Worm (Caenorhabditis elegans) whole organism, midembryonic: ENCODE measurements around the gene T10C6.10.

Experiments
- T22C8.4 ChIP-seq: fragments of 200-800 bp; sonication (Bioruptor generic); IDR thresholded peaks from 2 replicates; pipeline ENCODE4 v1.3.6; 2022; ENCODE audit warnings: missing genetic modification characterization, missing compliant biosample characterization
- cog-1 ChIP-seq: sonication (generic microtip); optimal IDR thresholded peaks from 2 replicates; lab custom pipeline; 2016; ENCODE audit warnings: missing genetic modification characterization, missing compliant biosample characterization
- flt-1 ChIP-seq: fragments of 200-800 bp; sonication (Bioruptor generic); IDR thresholded peaks from 2 replicates; pipeline ENCODE4 v1.3.6; 2022; ENCODE audit warnings: missing genetic modification characterization, missing compliant biosample characterization
- klf-2 ChIP-seq: fragments of 200-800 bp; sonication (Bioruptor generic); conservative IDR thresholded peaks from 2 replicates; pipeline ENCODE4 v1.3.6; 2022; ENCODE audit warnings: missing genetic modification reagents, missing genetic modification characterization, missing compliant biosample characterization
- med-1 ChIP-seq: sonication (generic microtip); optimal IDR thresholded peaks from 2 replicates; lab custom pipeline; 2017; ENCODE audit warnings: missing genetic modification characterization, mild to moderate bottlenecking, missing compliant biosample characterization, antibody characterized with exemption, missing genetic modification reagents; ENCODE audit not compliant: insufficient read depth
- ref-1 ChIP-seq: fragments of 200-800 bp; sonication (Bioruptor generic); conservative IDR thresholded peaks from 2 replicates; pipeline ENCODE4 v1.3.6; 2022; ENCODE audit warnings: missing genetic modification reagents, missing genetic modification characterization, missing compliant biosample characterization
- tab-1 ChIP-seq: fragments of 200-800 bp; sonication (Bioruptor generic); IDR thresholded peaks from 2 replicates; pipeline ENCODE4 v1.3.6; 2022; ENCODE audit warnings: missing genetic modification characterization, missing compliant biosample characterization
- ztf-23 ChIP-seq: fragments of 200-800 bp; sonication (Bioruptor generic); IDR thresholded peaks from 2 replicates; pipeline ENCODE4 v1.3.6; 2022; ENCODE audit warnings: missing genetic modification reagents, missing genetic modification characterization, missing compliant biosample characterization
- ztf-29 ChIP-seq: fragments of 200-800 bp; sonication (Bioruptor generic); IDR thresholded peaks from 2 replicates; pipeline ENCODE4 v1.3.6; 2022; ENCODE audit warnings: missing genetic modification reagents, missing genetic modification characterization, missing compliant biosample characterization

The T10C6.10 gene

DNA sequence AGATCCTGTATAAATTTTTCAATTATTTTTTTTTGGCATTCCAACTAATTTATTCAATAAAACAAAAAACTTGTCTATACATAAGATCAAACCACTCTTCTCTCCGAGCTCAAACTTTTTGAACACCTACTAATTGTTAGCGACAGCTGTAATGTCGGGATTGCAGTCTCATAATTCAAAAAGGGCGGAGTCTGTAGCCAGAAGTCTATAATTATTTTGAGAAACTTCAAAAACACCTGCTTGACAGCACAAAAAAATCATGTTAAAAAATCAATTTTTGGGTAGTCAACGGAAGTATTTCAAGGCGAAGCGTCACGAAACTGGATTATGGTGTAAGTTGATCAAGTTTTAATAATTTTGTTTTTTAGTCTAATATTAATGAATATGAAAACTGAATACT is 16.2 kb upstream of the T10C6.10 start, which contains the start of gene srx-44:
Gene srx-44, plus strand, starts transcription at position 301 of the 400 bp plus-strand sequence.
- no peak for TF ChIP-seq tab-1 (GFP tag; lab: Robert Waterston, UW)

DNA sequence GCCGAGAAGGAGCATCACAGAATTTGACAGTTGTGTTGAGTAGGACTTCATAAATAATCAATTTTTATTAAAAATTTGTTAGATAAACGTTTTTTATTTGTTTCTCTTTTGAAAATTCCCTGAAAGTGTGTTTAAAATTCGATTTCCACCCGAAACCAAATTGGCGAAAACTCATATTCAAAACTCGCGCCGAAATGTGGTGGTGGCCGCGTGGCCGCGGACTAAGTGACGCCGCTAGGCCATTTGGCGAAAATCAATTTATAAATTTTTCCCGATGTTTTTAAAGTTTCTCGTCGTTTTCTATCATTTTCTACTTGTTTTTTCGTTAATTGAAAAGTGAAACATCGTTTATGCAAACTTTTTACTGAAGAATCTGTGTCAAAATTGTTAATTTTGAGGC is 13.6 kb upstream of the T10C6.10 start:
- TF ChIP-seq klf-2 (GFP tag; lab: Robert Waterston, UW) = no peak
- TF ChIP-seq ztf-23 = 0 out of 2 replicates have a peak, but pooled peaks have one; percentile 40
- TF ChIP-seq ref-1 (GFP tag; lab: Robert Waterston, UW) = no peak
- peak; percentile 30 for TF ChIP-seq cog-1 (tag; lab: Kevin White, UChicago)
- no peak for TF ChIP-seq ztf-29
- TF ChIP-seq flt-1 (GFP tag; lab: Robert Waterston, UW) = peak; percentile 61
- TF ChIP-seq tab-1 (GFP tag; lab: Robert Waterston, UW) = no peak
- no peak; the same call in 1 of the 2 replicates for TF ChIP-seq T22C8.4 (GFP tag; lab: Robert Waterston, UW)
- TF ChIP-seq med-1 (GFP tag; lab: Kevin White, UChicago) = no peak

DNA sequence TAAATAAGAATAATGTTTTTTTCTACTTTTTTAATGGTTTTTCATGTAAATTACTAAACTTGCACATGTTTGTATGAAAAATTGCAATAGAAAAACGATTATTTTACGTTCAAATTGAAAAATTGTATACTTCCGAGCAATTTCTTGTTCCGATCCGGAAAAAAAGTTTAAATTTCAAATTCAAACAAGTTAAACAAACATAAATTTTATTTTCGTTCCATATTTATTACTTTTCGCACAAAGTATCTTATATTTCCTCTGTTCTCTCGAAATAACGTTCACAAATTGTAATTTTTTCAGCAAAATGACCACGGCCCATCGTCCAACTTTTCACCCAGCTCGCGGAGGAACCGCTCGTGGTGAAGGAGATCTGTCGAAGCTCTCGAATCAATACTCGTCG is 13.2 kb upstream of the T10C6.10 start, which contains the start of gene cwc-15:
Gene cwc-15, plus strand, starts transcription at position 301 of the 400 bp plus-strand sequence.
- no peak for TF ChIP-seq T22C8.4 (GFP tag; lab: Robert Waterston, UW)
- TF ChIP-seq med-1 (GFP tag; lab: Kevin White, UChicago) = no peak
- TF ChIP-seq cog-1 (tag; lab: Kevin White, UChicago) = no peak
- no peak for TF ChIP-seq ref-1 (GFP tag; lab: Robert Waterston, UW)
- no peak for TF ChIP-seq klf-2 (GFP tag; lab: Robert Waterston, UW)
- TF ChIP-seq ztf-29 = no peak
- TF ChIP-seq tab-1 (GFP tag; lab: Robert Waterston, UW) = no peak
- TF ChIP-seq ztf-23 = no peak
- TF ChIP-seq flt-1 (GFP tag; lab: Robert Waterston, UW) = no peak

DNA sequence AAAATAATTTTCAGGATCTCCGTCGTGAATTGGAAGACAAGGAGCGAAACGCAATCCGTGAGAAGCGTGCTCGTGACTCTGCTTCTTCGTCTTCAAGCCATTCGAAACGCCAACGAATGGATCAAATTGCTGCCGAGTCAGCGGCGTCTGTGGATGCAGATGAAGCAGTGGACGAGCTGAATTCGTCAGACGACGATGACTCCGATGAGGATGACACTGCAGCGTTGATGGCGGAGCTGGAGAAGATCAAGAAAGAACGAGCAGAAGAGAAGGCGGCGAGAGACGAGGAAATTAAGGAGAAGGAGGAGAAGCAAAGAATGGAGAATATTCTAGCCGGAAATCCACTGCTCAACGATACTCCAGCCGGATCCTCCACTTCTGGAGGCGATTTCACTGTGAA is 12.7 kb upstream of the T10C6.10 start:
- TF ChIP-seq flt-1 (GFP tag; lab: Robert Waterston, UW) (no peak), med-1 (GFP tag; lab: Kevin White, UChicago) (no peak), ztf-23 (no peak), tab-1 (GFP tag; lab: Robert Waterston, UW) (no peak), ref-1 (GFP tag; lab: Robert Waterston, UW) (no peak), T22C8.4 (GFP tag; lab: Robert Waterston, UW) (no peak), klf-2 (GFP tag; lab: Robert Waterston, UW) (no peak), cog-1 (tag; lab: Kevin White, UChicago) (no peak), ztf-29 (no peak)

DNA sequence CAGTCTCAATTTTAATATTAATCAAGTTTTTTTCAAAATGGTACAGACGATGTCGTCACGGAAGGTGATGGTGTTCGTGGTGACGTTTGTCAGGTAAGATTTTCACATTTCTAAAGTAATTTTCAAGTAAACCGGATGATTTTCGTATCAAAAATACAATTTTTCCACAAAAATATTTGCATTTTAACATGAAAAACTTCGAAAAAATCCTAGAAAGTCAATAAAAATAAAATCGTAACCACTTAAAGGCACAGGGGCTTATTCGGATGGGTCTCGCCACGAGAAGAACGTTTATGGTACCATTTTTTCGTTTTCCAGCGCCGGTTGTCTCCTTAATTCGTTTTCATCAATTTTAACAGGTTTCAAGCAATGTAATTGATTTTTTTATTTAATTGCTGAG is 11.9 kb upstream of the T10C6.10 start, which contains the start of gene T10C6.6:
Gene T10C6.6, plus strand, starts transcription at position 27 of the 400 bp plus-strand sequence.
- TF ChIP-seq flt-1 (GFP tag; lab: Robert Waterston, UW) (no peak), tab-1 (GFP tag; lab: Robert Waterston, UW) (no peak), cog-1 (tag; lab: Kevin White, UChicago) (no peak), T22C8.4 (GFP tag; lab: Robert Waterston, UW) (no peak), klf-2 (GFP tag; lab: Robert Waterston, UW) (no peak), med-1 (GFP tag; lab: Kevin White, UChicago) (no peak), ref-1 (GFP tag; lab: Robert Waterston, UW) (no peak), ztf-23 (no peak), ztf-29 (no peak)

DNA sequence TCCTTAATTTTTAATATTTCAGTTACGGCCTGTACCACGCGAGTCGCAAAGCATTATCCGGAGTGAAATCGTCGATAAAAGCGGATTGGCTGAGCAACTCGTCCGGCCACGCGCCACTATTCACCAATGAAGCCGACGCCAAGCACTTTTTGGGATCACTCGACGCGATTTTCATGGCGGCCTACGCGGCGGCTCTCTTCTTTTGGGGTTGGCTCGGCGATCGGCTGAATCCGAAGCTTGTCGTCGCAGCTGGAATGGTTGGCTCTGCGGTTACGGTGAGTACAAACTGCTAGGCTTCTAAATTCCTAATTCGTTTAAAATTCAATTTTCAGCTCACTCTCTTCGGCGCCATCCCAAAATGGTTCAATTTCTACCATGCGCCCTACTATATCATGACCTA is 11.3 kb upstream of the T10C6.10 start:
- TF ChIP-seq tab-1 (GFP tag; lab: Robert Waterston, UW) (0 out of 2 replicates have a peak, but pooled peaks have one; percentile 39), flt-1 (GFP tag; lab: Robert Waterston, UW) (no peak), med-1 (GFP tag; lab: Kevin White, UChicago) (no peak), ztf-23 (no peak), T22C8.4 (GFP tag; lab: Robert Waterston, UW) (no peak), ref-1 (GFP tag; lab: Robert Waterston, UW) (no peak), ztf-29 (no peak), cog-1 (tag; lab: Kevin White, UChicago) (no peak)

DNA sequence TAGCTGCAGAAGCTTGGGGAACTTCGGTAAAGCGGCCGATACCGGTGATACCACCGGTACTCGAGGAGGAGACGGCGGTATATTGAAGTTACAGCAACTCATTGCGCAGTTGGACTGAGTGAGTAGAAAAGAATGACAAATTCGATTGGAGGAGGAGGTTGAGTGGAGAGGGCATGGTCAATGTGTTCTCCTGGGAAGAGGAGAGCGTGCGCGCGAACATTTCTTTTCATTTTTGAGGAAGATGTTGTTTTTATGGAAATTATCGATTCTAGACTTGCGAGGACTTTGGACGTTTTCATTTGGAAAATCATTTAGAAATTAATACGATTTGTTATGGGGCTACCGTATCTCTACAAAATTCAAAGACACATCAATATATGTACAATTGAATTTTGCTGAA is 7.0 kb upstream of the T10C6.10 start:
- TF ChIP-seq flt-1 (GFP tag; lab: Robert Waterston, UW) (no peak), cog-1 (tag; lab: Kevin White, UChicago) (no peak), T22C8.4 (GFP tag; lab: Robert Waterston, UW) (no peak), med-1 (GFP tag; lab: Kevin White, UChicago) (no peak), ztf-23 (no peak), tab-1 (GFP tag; lab: Robert Waterston, UW) (no peak), ref-1 (GFP tag; lab: Robert Waterston, UW) (no peak), ztf-29 (no peak), klf-2 (GFP tag; lab: Robert Waterston, UW) (no peak)

DNA sequence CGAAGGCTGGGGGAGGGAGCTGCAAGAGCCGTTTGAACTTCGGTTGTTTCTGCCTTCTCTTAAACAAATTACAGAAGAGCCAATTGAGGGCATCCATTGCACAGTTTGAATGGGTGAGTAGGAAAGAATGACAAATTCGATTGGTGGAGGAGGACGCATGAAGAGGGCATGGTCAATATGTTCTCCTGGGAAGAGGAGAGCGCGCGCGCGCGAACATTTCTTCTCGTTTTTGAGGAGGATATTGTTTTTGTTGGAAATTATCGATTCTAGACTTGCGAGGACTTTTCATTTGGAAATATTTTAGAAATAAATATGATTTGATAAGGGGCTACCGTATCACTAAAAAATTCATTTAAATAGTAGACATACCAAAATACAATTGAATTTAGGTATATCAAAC is 4.6 kb upstream of the T10C6.10 start, which contains the start of gene T10C6.7:
Gene T10C6.7, minus strand, starts transcription at position 143 of the 400 bp plus-strand sequence.
- TF ChIP-seq flt-1 (GFP tag; lab: Robert Waterston, UW) (no peak), ztf-29 (no peak)

DNA sequence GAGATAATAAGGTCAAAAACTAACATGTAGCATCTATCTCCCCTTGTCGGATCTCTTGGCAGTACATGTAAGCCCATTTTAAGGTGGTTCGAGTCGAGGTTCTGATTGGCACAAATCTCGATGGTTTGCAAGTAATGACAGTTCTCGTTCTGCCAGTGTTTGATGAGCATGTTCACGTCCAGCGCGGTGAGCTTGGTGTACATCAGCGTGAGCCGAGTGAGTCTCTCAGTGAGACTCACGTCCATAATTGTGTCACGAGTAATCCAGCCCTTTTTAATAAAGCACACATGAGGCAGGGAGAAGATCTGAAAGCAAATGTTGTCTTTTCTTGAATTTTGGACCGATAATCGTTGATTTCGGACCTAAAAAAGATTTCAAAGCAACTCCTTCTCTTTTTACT is 3.5 kb upstream of the T10C6.10 start, which contains the start of gene T10C6.16:
Gene T10C6.16, minus strand, starts transcription at position 245 of the 400 bp plus-strand sequence.
- no peak for TF ChIP-seq ztf-29
- TF ChIP-seq tab-1 (GFP tag; lab: Robert Waterston, UW) = no peak
- no peak for TF ChIP-seq klf-2 (GFP tag; lab: Robert Waterston, UW)
- TF ChIP-seq ztf-23 = no peak
- no peak for TF ChIP-seq T22C8.4 (GFP tag; lab: Robert Waterston, UW)
- no peak for TF ChIP-seq med-1 (GFP tag; lab: Kevin White, UChicago)
- no peak for TF ChIP-seq cog-1 (tag; lab: Kevin White, UChicago)
- TF ChIP-seq flt-1 (GFP tag; lab: Robert Waterston, UW) = no peak
- no peak for TF ChIP-seq ref-1 (GFP tag; lab: Robert Waterston, UW)

DNA sequence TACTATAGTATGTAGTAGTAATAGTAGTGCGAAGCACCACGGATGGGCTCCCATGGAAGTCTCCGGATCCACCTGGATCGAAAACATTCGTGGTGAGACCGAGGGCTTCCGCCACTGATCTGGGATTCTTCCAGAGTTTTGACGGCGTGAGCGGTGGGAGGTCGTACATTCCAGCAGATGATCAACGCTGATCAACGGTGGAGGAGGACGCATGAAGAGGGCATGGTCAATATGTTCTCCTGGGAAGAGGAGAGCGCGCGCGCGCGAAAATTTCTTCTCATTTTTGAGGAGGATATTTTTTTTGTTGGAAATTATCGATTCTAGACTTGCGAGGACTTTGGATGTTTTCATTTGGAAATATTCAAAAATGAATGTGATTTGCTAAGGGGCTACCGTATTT is 2.7 kb upstream of the T10C6.10 start:
- TF ChIP-seq T22C8.4 (GFP tag; lab: Robert Waterston, UW) = no peak
- TF ChIP-seq ref-1 (GFP tag; lab: Robert Waterston, UW) = no peak
- TF ChIP-seq ztf-23 = no peak
- no peak for TF ChIP-seq tab-1 (GFP tag; lab: Robert Waterston, UW)
- no peak for TF ChIP-seq ztf-29
- no peak for TF ChIP-seq klf-2 (GFP tag; lab: Robert Waterston, UW)
- TF ChIP-seq cog-1 (tag; lab: Kevin White, UChicago) = no peak
- TF ChIP-seq flt-1 (GFP tag; lab: Robert Waterston, UW) = no peak
- no peak for TF ChIP-seq med-1 (GFP tag; lab: Kevin White, UChicago)
